Fruit fly (Drosophila melanogaster) whole organism, adult: ENCODE results near the gene CG4962.

Experiments
- CG11617 ChIP-seq: fragments of 200-800 bp; sonication (Bioruptor generic); optimal IDR thresholded peaks from 2 replicates; lab custom pipeline; 2017; ENCODE audit warnings: mild to moderate bottlenecking, missing biosample characterization, missing genetic modification reagents, missing genetic modification characterization
- CG14711 ChIP-seq: fragments of 200-800 bp; sonication (Bioruptor generic); optimal IDR thresholded peaks from 2 replicates; lab custom pipeline; 2018; ENCODE audit warnings: missing biosample characterization, mild to moderate bottlenecking, missing genetic modification characterization, moderate library complexity
- CG5204 ChIP-seq: fragments of 200-800 bp; sonication (Bioruptor generic); optimal IDR thresholded peaks from 2 replicates; lab custom pipeline; 2016; ENCODE audit warnings: missing biosample characterization, missing genetic modification characterization
- CG7101 ChIP-seq: fragments of 200-800 bp; sonication (Bioruptor generic); optimal IDR thresholded peaks from 2 replicates; lab custom pipeline; 2018; ENCODE audit warnings: missing biosample characterization, mild to moderate bottlenecking, missing genetic modification characterization, moderate library complexity
- Clk ChIP-seq: fragments of 200-800 bp; sonication (Bioruptor generic); optimal IDR thresholded peaks from 2 replicates; lab custom pipeline; 2017; ENCODE audit warnings: missing biosample characterization, missing genetic modification characterization
- Mnt ChIP-seq: fragments of 200-800 bp; sonication (Bioruptor generic); optimal IDR thresholded peaks from 2 replicates; lab custom pipeline; 2016; ENCODE audit warnings: missing biosample characterization, mild to moderate bottlenecking, missing genetic modification characterization
- bab1 ChIP-seq: fragments of 200-800 bp; sonication (Bioruptor generic); optimal IDR thresholded peaks from 3 replicates; lab custom pipeline; 2019; ENCODE audit warnings: missing biosample characterization, mild to moderate bottlenecking, missing genetic modification characterization, moderate library complexity
- pad ChIP-seq: fragments of 200-800 bp; sonication (Bioruptor generic); optimal IDR thresholded peaks from 3 replicates; lab custom pipeline; 2017; ENCODE audit warnings: missing biosample characterization, missing genetic modification characterization, mild to moderate bottlenecking, moderate library complexity, missing genetic modification reagents
- tj ChIP-seq: fragments of 200-800 bp; sonication (Bioruptor generic); optimal IDR thresholded peaks from 3 replicates; lab custom pipeline; 2017; ENCODE audit warnings: missing biosample characterization, mild to moderate bottlenecking, missing genetic modification characterization, moderate library complexity
- toe ChIP-seq: fragments of 200-800 bp; sonication (Bioruptor generic); optimal IDR thresholded peaks from 2 replicates; lab custom pipeline; 2016; ENCODE audit warnings: missing biosample characterization, missing genetic modification characterization

DNA sequence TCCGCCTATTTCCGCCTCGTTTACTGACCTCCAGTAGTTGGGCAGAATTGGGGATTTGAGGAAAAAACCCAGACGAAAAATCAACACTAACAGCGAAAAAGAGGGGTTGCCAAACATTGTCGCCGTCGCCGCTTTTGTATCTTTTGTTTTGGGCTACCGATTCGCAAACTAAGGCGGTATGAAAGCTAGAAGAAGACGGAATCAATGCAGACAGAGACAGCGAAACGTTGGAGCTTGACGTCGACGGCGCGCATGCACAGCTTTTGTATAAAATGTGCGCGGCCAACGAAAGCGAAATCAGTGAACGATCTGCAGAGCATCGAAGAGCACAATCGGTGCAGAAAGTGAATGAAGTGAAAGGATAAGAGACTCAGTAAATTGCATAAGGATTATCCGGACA is 43.4 kb upstream of the CG4962 start, which contains the start of gene CG4998:
- TF ChIP-seq CG5204 (GFP tag; lab: Kevin White, UChicago) (no peak), Mnt (GFP tag; lab: Kevin White, UChicago) (no peak), bab1 (GFP tag; lab: Kevin White, UChicago) (no peak), pad (GFP tag; lab: Kevin White, UChicago) (no peak), CG11617 (GFP tag; lab: Kevin White, UChicago) (no peak), CG7101 (no peak), Clk (GFP tag; lab: Kevin White, UChicago) (no peak), CG14711 (no peak), toe (no peak), tj (no peak)
